Worm (Caenorhabditis elegans) whole organism, L1 larva: ENCODE measurements around the gene tag-191.

Source experiments
- fos-1 ChIP-seq: fragments of 150-350 bp; optimal IDR thresholded peaks from 2 replicates; lab custom pipeline; 2014; ENCODE audit warnings: missing biosample characterization, missing genetic modification characterization
- jun-1 ChIP-seq: fragments of 150-350 bp; optimal IDR thresholded peaks from 2 replicates; lab custom pipeline; 2014; ENCODE audit warnings: missing biosample characterization, missing genetic modification reagents, missing genetic modification characterization
- lin-15B ChIP-seq: fragments of 150-350 bp; sonication (generic microtip); optimal IDR thresholded peaks from 3 replicates; lab custom pipeline; 2014; ENCODE audit warnings: missing biosample characterization, missing genetic modification characterization
- mdl-1 ChIP-seq, 2 experiments: fragments of 150-350 bp; optimal IDR thresholded peaks; 2 replicates each; lab custom pipeline; 2014 to 2017; ENCODE audit warnings: missing biosample characterization in 2 of 2, missing genetic modification characterization in 2 of 2, inconsistent platforms in 1 of 2
- sup-37 ChIP-seq: fragments of 200-800 bp; sonication (Bioruptor generic); optimal IDR thresholded peaks from 2 replicates; lab custom pipeline; 2018; ENCODE audit warnings: mild to moderate bottlenecking, missing genetic modification characterization, missing compliant biosample characterization

ce11 chrV:14495493-14495892, 40.7 kb downstream of the tag-191 start:
- no peak for TF ChIP-seq fos-1
- no peak for TF ChIP-seq lin-15B (tag; lab: Kevin White, UChicago)
- no peak for TF ChIP-seq sup-37
- TF ChIP-seq jun-1 (tag; lab: Kevin White, UChicago) = no peak
- TF ChIP-seq mdl-1 (tag; optimal IDR thresholded peaks at IDR 0.05; lab: Kevin White, UChicago) = no peak
